Worm (Caenorhabditis elegans): ENCODE measurements around the gene B0250.5.

DNA sequence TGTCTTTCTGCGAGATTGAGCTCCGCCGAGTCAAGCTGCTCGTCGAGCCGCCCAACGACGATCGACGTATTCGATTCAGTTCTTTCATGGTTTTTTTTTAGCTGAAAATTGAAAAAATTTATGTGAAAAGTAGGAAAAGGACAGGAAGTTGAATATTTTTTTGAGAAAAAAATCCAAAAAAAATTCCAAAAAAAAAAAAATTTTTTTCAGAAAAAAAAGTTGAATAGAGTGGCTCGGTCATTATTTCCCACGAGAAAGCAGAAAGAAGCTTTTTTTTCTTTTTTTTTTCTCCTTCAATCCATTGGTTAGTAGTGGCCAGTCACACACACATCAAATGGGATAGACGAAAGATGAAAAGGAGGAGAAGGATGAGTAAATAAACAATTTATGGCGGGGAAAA lies 8.4 kb upstream of the B0250.5 start, which contains the start of gene dhcr-7:
- no peak for TF ChIP-seq nhr-11 (tag; optimal IDR thresholded peaks at IDR 0.05)
- TF ChIP-seq lin-13 (GFP tag; optimal IDR thresholded peaks at IDR 0.05), result no peak
- TF ChIP-seq ama-1 (optimal IDR thresholded peaks at IDR 0.05), result no peak
- no peak for TF ChIP-seq nhr-6 (tag; optimal IDR thresholded peaks at IDR 0.05)
- no peak for TF ChIP-seq alr-1 (tag; optimal IDR thresholded peaks at IDR 0.05)
- TF ChIP-seq elt-3 (tag; optimal IDR thresholded peaks at IDR 0.05), result no peak
- no peak for TF ChIP-seq unc-62 (GFP tag; optimal IDR thresholded peaks at IDR 0.05)
